Worm (Caenorhabditis elegans) whole organism, late embryonic: Measurements from ENCODE around the gene fbxa-59.

Source experiments
- C08G9.2 ChIP-seq: sonication (generic microtip); optimal IDR thresholded peaks from 2 replicates; lab custom pipeline; 2016; ENCODE audit warnings: mild to moderate bottlenecking, missing genetic modification characterization, moderate library complexity, missing compliant biosample characterization
- F13H6.1 ChIP-seq: sonication (generic microtip); optimal IDR thresholded peaks from 2 replicates; lab custom pipeline; 2016; ENCODE audit warnings: missing genetic modification characterization, missing compliant biosample characterization
- K02D7.2 ChIP-seq: sonication (generic microtip); optimal IDR thresholded peaks from 2 replicates; lab custom pipeline; 2017; ENCODE audit warnings: mild to moderate bottlenecking, missing genetic modification characterization, missing compliant biosample characterization
- T23F11.4 ChIP-seq: fragments of 200-800 bp; sonication (Bioruptor generic); optimal IDR thresholded peaks from 2 replicates; lab custom pipeline; 2018; ENCODE audit warnings: mild to moderate bottlenecking, missing genetic modification characterization, missing compliant biosample characterization
- ceh-14 ChIP-seq: sonication (generic microtip); optimal IDR thresholded peaks from 2 replicates; lab custom pipeline; 2016; ENCODE audit warnings: missing genotype, missing genetic modification characterization, missing compliant biosample characterization
- ceh-2 ChIP-seq: sonication (generic microtip); optimal IDR thresholded peaks from 2 replicates; lab custom pipeline; 2016; ENCODE audit warnings: missing genotype, missing genetic modification characterization, missing compliant biosample characterization
- ceh-22 ChIP-seq: sonication (generic microtip); optimal IDR thresholded peaks from 2 replicates; lab custom pipeline; 2017; ENCODE audit warnings: missing biosample characterization, missing genetic modification characterization
- ceh-24 ChIP-seq: sonication (generic microtip); optimal IDR thresholded peaks from 2 replicates; lab custom pipeline; 2016; ENCODE audit warnings: mild to moderate bottlenecking, missing genetic modification characterization, missing compliant biosample characterization
- ceh-30 ChIP-seq: fragments of 150-350 bp; optimal IDR thresholded peaks from 2 replicates; lab custom pipeline; 2014; ENCODE audit warnings: missing biosample characterization, missing genetic modification characterization
- ceh-45 ChIP-seq: fragments of 200-800 bp; sonication (Bioruptor generic); IDR thresholded peaks from 2 replicates; pipeline ENCODE4 v1.3.6; 2022; ENCODE audit warnings: missing genetic modification reagents, missing genetic modification characterization, missing compliant biosample characterization
- ceh-48 ChIP-seq: sonication (generic microtip); optimal IDR thresholded peaks from 2 replicates; lab custom pipeline; 2016; ENCODE audit warnings: missing genetic modification characterization, inconsistent platforms, missing compliant biosample characterization
- ceh-9 ChIP-seq: sonication (generic microtip); optimal IDR thresholded peaks from 2 replicates; lab custom pipeline; 2016; ENCODE audit warnings: mild to moderate bottlenecking, missing genetic modification characterization, inconsistent platforms, missing compliant biosample characterization
- dve-1 ChIP-seq: sonication (generic microtip); optimal IDR thresholded peaks from 2 replicates; lab custom pipeline; 2017; ENCODE audit warnings: antibody characterized with exemption, mild to moderate bottlenecking, missing genetic modification characterization, missing compliant biosample characterization
- fkh-10 ChIP-seq: fragments of 150-350 bp; optimal IDR thresholded peaks from 2 replicates; lab custom pipeline; 2014; ENCODE audit warnings: missing biosample characterization, missing genetic modification reagents, missing genetic modification characterization
- hlh-13 ChIP-seq: fragments of 200-800 bp; sonication (Bioruptor generic); optimal IDR thresholded peaks from 2 replicates; lab custom pipeline; 2018; ENCODE audit warnings: mild to moderate bottlenecking, missing genetic modification characterization, missing compliant biosample characterization
- hlh-30 ChIP-seq: sonication (generic microtip); optimal IDR thresholded peaks from 2 replicates; lab custom pipeline; 2017; ENCODE audit warnings: antibody characterized with exemption, missing genetic modification characterization, missing compliant biosample characterization; ENCODE audit not compliant: insufficient read depth
- hlh-6 ChIP-seq: sonication (generic microtip); optimal IDR thresholded peaks from 2 replicates; lab custom pipeline; 2016; ENCODE audit warnings: missing genotype, missing genetic modification characterization, missing compliant biosample characterization
- hlh-8 ChIP-seq: sonication (generic microtip); optimal IDR thresholded peaks from 2 replicates; lab custom pipeline; 2016; ENCODE audit warnings: missing genotype, missing genetic modification characterization, missing compliant biosample characterization
- lim-6 ChIP-seq: sonication (generic microtip); optimal IDR thresholded peaks from 2 replicates; lab custom pipeline; 2016; ENCODE audit warnings: missing genetic modification characterization, missing compliant biosample characterization
- nfya-1 ChIP-seq: sonication (generic microtip); optimal IDR thresholded peaks from 2 replicates; lab custom pipeline; 2017; ENCODE audit warnings: missing genetic modification characterization, mild to moderate bottlenecking, missing compliant biosample characterization, antibody characterized with exemption, moderate library complexity
- nhr-11 ChIP-seq: fragments of 150-350 bp; optimal IDR thresholded peaks from 2 replicates; lab custom pipeline; 2014; ENCODE audit warnings: missing biosample characterization, missing genetic modification characterization
- npax-4 ChIP-seq: sonication (generic microtip); optimal IDR thresholded peaks from 2 replicates; lab custom pipeline; 2016; ENCODE audit warnings: missing genetic modification characterization, missing compliant biosample characterization
- pat-9 ChIP-seq: fragments of 200-800 bp; sonication (Bioruptor generic); optimal IDR thresholded peaks from 2 replicates; lab custom pipeline; 2018; ENCODE audit warnings: mild to moderate bottlenecking, missing genetic modification characterization, moderate library complexity, missing compliant biosample characterization
- pax-1 ChIP-seq: fragments of 150-350 bp; optimal IDR thresholded peaks from 2 replicates; lab custom pipeline; 2014; ENCODE audit warnings: missing biosample characterization, missing genetic modification characterization
- pha-2 ChIP-seq: sonication (generic microtip); optimal IDR thresholded peaks from 2 replicates; lab custom pipeline; 2017; ENCODE audit warnings: mild to moderate bottlenecking, missing genetic modification characterization, missing compliant biosample characterization
- pha-4 ChIP-seq: fragments of 150-350 bp; optimal IDR thresholded peaks from 2 replicates; lab custom pipeline; 2018; ENCODE audit warnings: missing biosample characterization, missing genetic modification reagents, missing genetic modification characterization
- pqm-1 ChIP-seq: sonication (generic microtip); optimal IDR thresholded peaks from 2 replicates; lab custom pipeline; 2016; ENCODE audit warnings: missing genetic modification characterization, missing compliant biosample characterization
- rnt-1 ChIP-seq: sonication (generic microtip); optimal IDR thresholded peaks from 2 replicates; lab custom pipeline; 2016; ENCODE audit warnings: missing genetic modification characterization, missing compliant biosample characterization
- sox-2 ChIP-seq: fragments of 200-800 bp; sonication (Bioruptor generic); IDR thresholded peaks from 2 replicates; pipeline ENCODE4 v1.3.6; 2022; ENCODE audit warnings: missing genetic modification reagents, missing genetic modification characterization, missing compliant biosample characterization
- tbx-2 ChIP-seq: sonication (generic microtip); optimal IDR thresholded peaks from 2 replicates; lab custom pipeline; 2016; ENCODE audit warnings: missing genetic modification characterization, missing compliant biosample characterization
- tbx-7 ChIP-seq: sonication (generic microtip); optimal IDR thresholded peaks from 2 replicates; lab custom pipeline; 2016; ENCODE audit warnings: missing genotype, missing genetic modification characterization, missing compliant biosample characterization
- ttx-3 ChIP-seq: sonication (generic microtip); optimal IDR thresholded peaks from 2 replicates; lab custom pipeline; 2016; ENCODE audit warnings: missing genetic modification reagents, missing genetic modification characterization, missing compliant biosample characterization
- unc-55 ChIP-seq: sonication (generic microtip); optimal IDR thresholded peaks from 2 replicates; lab custom pipeline; 2017; ENCODE audit warnings: missing biosample characterization, missing genetic modification reagents, missing genetic modification characterization
- unc-86 ChIP-seq: sonication (generic microtip); optimal IDR thresholded peaks from 2 replicates; lab custom pipeline; 2016; ENCODE audit warnings: missing genetic modification characterization, missing compliant biosample characterization
- zip-5 ChIP-seq: sonication (generic microtip); optimal IDR thresholded peaks from 2 replicates; lab custom pipeline; 2016; ENCODE audit warnings: missing genetic modification characterization, missing compliant biosample characterization

Gene fbxa-59

ce11 chrIII:950472-950871 is 7.2 kb upstream of the fbxa-59 start, which contains the start of the genes fbxa-67 and fbxa-11:
TSS of gene fbxa-67 (minus strand) at chrIII:950670.
TSS of gene fbxa-11 (plus strand) at chrIII:950869.
- TF ChIP-seq pha-4 (tag; lab: Kevin White, UChicago), result no peak
- TF ChIP-seq zip-5 (tag; lab: Kevin White, UChicago), result no peak
- TF ChIP-seq pqm-1 (tag; lab: Kevin White, UChicago), result no peak
- no peak for TF ChIP-seq ceh-22 (tag; lab: Kevin White, UChicago)
- TF ChIP-seq ttx-3 (tag; lab: Kevin White, UChicago), result no peak
- no peak for TF ChIP-seq K02D7.2 (tag; lab: Kevin White, UChicago)
- TF ChIP-seq ceh-14 (tag; lab: Kevin White, UChicago), result no peak
- no peak for TF ChIP-seq hlh-13 (GFP tag; lab: Kevin White, UChicago)
- no peak for TF ChIP-seq hlh-30 (tag; lab: Kevin White, UChicago)
- no peak for TF ChIP-seq unc-55 (GFP tag; lab: Kevin White, UChicago)
- no peak for TF ChIP-seq dve-1 (tag; lab: Kevin White, UChicago)

ce11 chrIII:946250-946725 is 3.0 kb upstream of the fbxa-59 start, which contains the start of gene fbxa-60:
TSS of gene fbxa-60 (minus strand) at chrIII:946300.
- no peak for TF ChIP-seq pha-2 (tag; lab: Kevin White, UChicago)
- TF ChIP-seq ceh-48 (tag; lab: Kevin White, UChicago), result no peak
- TF ChIP-seq hlh-6 (tag; lab: Kevin White, UChicago), result no peak
- TF ChIP-seq C08G9.2 (tag; lab: Kevin White, UChicago), result no peak
- TF ChIP-seq hlh-8 (tag; lab: Kevin White, UChicago), result no peak
- TF ChIP-seq sox-2, result no peak

DNA sequence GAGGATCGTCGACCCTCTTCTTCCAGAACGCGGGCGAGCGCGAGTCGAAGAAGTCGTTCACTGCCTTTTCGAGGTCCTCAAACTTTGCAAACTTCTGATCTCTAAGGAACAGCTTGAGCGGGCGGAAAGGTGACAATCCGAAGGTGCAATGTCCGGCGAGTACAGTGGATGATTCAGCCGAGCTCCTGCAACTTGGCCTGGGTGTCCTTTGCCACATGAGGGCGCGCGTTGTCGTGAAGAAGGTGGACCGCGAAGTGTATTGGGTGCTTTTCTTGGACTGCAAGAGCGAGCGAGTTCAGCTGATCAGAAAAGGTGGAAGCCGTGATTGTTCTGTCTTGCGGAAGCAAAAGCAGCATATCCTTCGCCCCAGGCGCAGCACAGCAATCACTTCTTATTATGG is 1.3 kb downstream of the fbxa-59 start:
- TF ChIP-seq tbx-2 (tag; lab: Kevin White, UChicago) (no peak), ceh-24 (tag; lab: Kevin White, UChicago) (no peak), hlh-13 (GFP tag; lab: Kevin White, UChicago) (no peak), ttx-3 (tag; lab: Kevin White, UChicago) (no peak), T23F11.4 (GFP tag; lab: Kevin White, UChicago) (no peak), ceh-2 (tag; lab: Kevin White, UChicago) (no peak), pat-9 (no peak), ceh-45 (no peak), tbx-7 (tag; lab: Kevin White, UChicago) (no peak), fkh-10 (GFP tag; lab: Kevin White, UChicago) (no peak), hlh-8 (tag; lab: Kevin White, UChicago) (no peak), nfya-1 (no peak), hlh-30 (tag; lab: Kevin White, UChicago) (no peak), lim-6 (tag; lab: Kevin White, UChicago) (no peak), ceh-9 (no peak), unc-86 (tag; lab: Kevin White, UChicago) (no peak), pax-1 (tag; lab: Kevin White, UChicago) (no peak)

- no peak for TF ChIP-seq nhr-11 (tag; lab: Kevin White, UChicago)
- no peak for TF ChIP-seq hlh-30 (tag; lab: Kevin White, UChicago)
- TF ChIP-seq rnt-1 (tag; lab: Kevin White, UChicago), result no peak
- TF ChIP-seq pax-1 (tag; lab: Kevin White, UChicago), result no peak
- TF ChIP-seq zip-5 (tag; lab: Kevin White, UChicago), result no peak
- TF ChIP-seq ceh-30 (tag; lab: Kevin White, UChicago), result no peak
- no peak for TF ChIP-seq npax-4 (tag; lab: Kevin White, UChicago)
- TF ChIP-seq F13H6.1, result no peak
Observed at ce11 chrIII:938569-938968, 4.7 kb downstream of the fbxa-59 start, which contains the start of gene fbxa-22. TSS of gene fbxa-22 (plus strand) at chrIII:938869.
